Worm (Caenorhabditis elegans): ENCODE data around the gene iff-2.
A peak's percentile ranks its signal among the peaks of the same experiment; 100 is the strongest.

- TF ChIP-seq lin-13 (GFP tag; optimal IDR thresholded peaks at IDR 0.05), result peak; percentile 68
- peak; percentile 21 for TF ChIP-seq Y5F2A.4 (GFP tag; optimal IDR thresholded peaks at IDR 0.05)
- no peak for TF ChIP-seq daf-12 (tag; optimal IDR thresholded peaks at IDR 0.05)
- TF ChIP-seq ZK546.5 (tag; optimal IDR thresholded peaks at IDR 0.05), result no peak
- no peak for TF ChIP-seq nhr-76 (tag; optimal IDR thresholded peaks at IDR 0.05)
- TF ChIP-seq ceh-82 (tag; optimal IDR thresholded peaks at IDR 0.05), result no peak
- no peak for TF ChIP-seq lin-39 (tag; optimal IDR thresholded peaks at IDR 0.05)
These were observed 42.6 kb upstream of the iff-2 start, which contains the start of gene suf-1 for ce11 chrII:8603567-8604359.
